Fruit fly (Drosophila melanogaster): ENCODE results near the gene CG42327.

CG42327 gene

dm6 chr3R:11625544-11625943 is 30.4 kb upstream of the CG42327 start, which contains the start of gene Zaf1:
TSS of gene Zaf1 (minus strand) at chr3R:11625644.
- peak; percentile 12 for TF ChIP-seq tj (GFP tag; optimal IDR thresholded peaks at IDR 0.05)
- TF ChIP-seq cic (GFP tag; optimal IDR thresholded peaks at IDR 0.05) = no peak
- no peak for TF ChIP-seq Clk (GFP tag; optimal IDR thresholded peaks at IDR 0.05)
- no peak for TF ChIP-seq Crg-1 (GFP tag; optimal IDR thresholded peaks at IDR 0.05)
- TF ChIP-seq CG1620 (GFP tag; optimal IDR thresholded peaks at IDR 0.05) = no peak

DNA sequence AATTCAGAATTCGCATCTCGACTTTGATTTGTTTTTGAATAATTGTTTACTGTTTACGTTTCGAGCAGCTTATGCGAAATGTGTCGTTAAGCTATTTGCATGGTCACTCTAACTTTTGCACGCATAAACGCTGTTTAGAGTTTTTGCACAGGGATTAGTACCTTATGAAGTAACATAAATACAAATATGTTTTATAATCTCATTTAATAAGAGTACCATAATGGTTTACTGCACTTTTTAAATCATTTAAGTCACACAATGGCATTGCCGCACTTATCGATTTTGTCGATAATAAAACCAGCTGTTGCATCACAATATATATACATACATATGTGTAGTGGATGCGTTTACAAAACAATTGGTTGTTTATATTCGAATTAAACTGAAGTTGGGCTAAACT is 29.4 kb upstream of the CG42327 start, which contains the start of the genes CG6813 and CG18764:
TSS of gene CG6813 (minus strand) at position 68 of the 400 bp plus-strand sequence.
TSS of gene CG18764 (plus strand) at position 319 of the 400 bp plus-strand sequence.
- TF ChIP-seq pad (GFP tag; optimal IDR thresholded peaks at IDR 0.05) = no peak
- TF ChIP-seq Mnt (GFP tag; optimal IDR thresholded peaks at IDR 0.05) = peak; percentile 31
- no peak for TF ChIP-seq cic (GFP tag; optimal IDR thresholded peaks at IDR 0.05)
- TF ChIP-seq cnc (optimal IDR thresholded peaks at IDR 0.05) = peak in 1 of 2 experiments; percentile 45
- peak; percentile 74 for TF ChIP-seq CG14711 (tag; optimal IDR thresholded peaks at IDR 0.05)
- peak; percentile 8 for TF ChIP-seq CG11617 (GFP tag; optimal IDR thresholded peaks at IDR 0.05)
- peak; percentile 2 for TF ChIP-seq tj (GFP tag; optimal IDR thresholded peaks at IDR 0.05)
- peak; percentile 52 for TF ChIP-seq bab1 (GFP tag; optimal IDR thresholded peaks at IDR 0.05)

DNA sequence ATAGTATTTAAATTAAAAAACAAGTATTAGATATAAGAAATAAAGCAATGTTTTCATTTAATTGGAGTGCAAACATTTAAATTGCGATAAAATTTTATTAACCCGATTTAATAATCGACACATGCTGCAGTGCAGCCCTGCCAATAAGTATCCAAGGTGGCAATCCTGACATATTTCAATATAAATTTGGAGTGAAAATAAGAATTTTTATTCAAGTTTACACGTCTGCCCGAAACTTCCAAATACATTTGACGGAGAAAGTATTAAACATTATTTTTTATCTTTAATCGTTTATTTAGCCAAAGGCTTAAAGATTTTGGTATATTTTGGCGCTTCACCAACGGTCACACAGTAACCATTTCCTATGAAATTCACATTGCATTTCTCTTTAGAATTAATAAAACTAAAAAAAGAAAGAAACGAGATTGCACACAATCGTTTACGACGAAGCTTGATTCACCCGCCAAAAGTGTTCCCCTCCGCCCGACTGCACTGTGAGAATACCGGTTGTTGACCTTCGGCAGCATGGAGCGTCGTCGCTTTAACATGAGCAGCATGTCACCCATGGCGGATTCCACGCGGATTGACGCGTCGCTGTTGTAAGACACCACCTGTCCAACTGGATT is 27.4 kb upstream of the CG42327 start, which contains the start of gene CG14712:
TSS of gene CG14712 (plus strand) at position 344 of the 626 bp plus-strand sequence.
- TF ChIP-seq toe (GFP tag; optimal IDR thresholded peaks at IDR 0.05) (no peak), Hr96 (GFP tag; optimal IDR thresholded peaks at IDR 0.05) (no peak), CG12768 (GFP tag; optimal IDR thresholded peaks at IDR 0.05) (no peak), Clk (GFP tag; optimal IDR thresholded peaks at IDR 0.05) (no peak), CG1620 (GFP tag; optimal IDR thresholded peaks at IDR 0.05) (peak; percentile 53), pad (GFP tag; optimal IDR thresholded peaks at IDR 0.05) (peak; percentile 19), CG33017 (tag; optimal IDR thresholded peaks at IDR 0.05) (no peak), CG11617 (GFP tag; optimal IDR thresholded peaks at IDR 0.05) (peak; percentile 2), bab1 (GFP tag; optimal IDR thresholded peaks at IDR 0.05) (peak; percentile 47), CG5204 (GFP tag; optimal IDR thresholded peaks at IDR 0.05) (no peak), cnc (optimal IDR thresholded peaks at IDR 0.05) (no peak), ovo (GFP tag; optimal IDR thresholded peaks at IDR 0.05) (no peak), Mnt (GFP tag; optimal IDR thresholded peaks at IDR 0.05) (peak; percentile 63), cic (GFP tag; optimal IDR thresholded peaks at IDR 0.05) (no peak), tj (GFP tag; optimal IDR thresholded peaks at IDR 0.05) (no peak), CG7101 (tag; optimal IDR thresholded peaks at IDR 0.05) (peak; percentile 55), kay (GFP tag; ENCODE audit: borderline replicate concordance) (no peak), Crg-1 (GFP tag; optimal IDR thresholded peaks at IDR 0.05) (peak; percentile 9), CG7045 (GFP tag; optimal IDR thresholded peaks at IDR 0.05) (no peak), CG14711 (tag; optimal IDR thresholded peaks at IDR 0.05) (peak; percentile 99)

DNA sequence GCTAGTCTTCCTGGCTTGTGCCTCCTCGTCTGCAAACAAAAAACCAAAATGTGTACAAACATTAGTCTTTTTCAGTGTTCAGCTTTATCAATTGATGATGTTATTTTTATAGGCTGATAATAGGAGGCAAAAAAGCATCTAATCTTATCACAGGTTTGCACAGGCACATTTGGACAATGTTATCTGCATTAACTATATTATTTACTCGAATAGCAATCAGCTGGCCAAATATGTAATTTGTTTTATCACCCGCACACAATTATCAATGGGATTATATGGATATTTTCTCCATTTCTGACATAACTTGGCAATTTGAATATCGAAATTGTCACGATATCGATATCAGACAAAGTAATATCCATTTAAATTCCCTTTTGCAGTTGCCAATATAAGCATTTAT is 18.4 kb upstream of the CG42327 start:
- TF ChIP-seq Mnt (GFP tag; optimal IDR thresholded peaks at IDR 0.05) (no peak), CG14711 (tag; optimal IDR thresholded peaks at IDR 0.05) (no peak), cic (GFP tag; optimal IDR thresholded peaks at IDR 0.05) (no peak), CG1620 (GFP tag; optimal IDR thresholded peaks at IDR 0.05) (no peak), bab1 (GFP tag; optimal IDR thresholded peaks at IDR 0.05) (no peak)

- TF ChIP-seq Mnt (GFP tag; optimal IDR thresholded peaks at IDR 0.05) (peak; percentile 54), Crg-1 (GFP tag; optimal IDR thresholded peaks at IDR 0.05) (peak; percentile 15), kay (GFP tag; ENCODE audit: borderline replicate concordance) (peak; percentile 80), cnc (optimal IDR thresholded peaks at IDR 0.05) (no peak), tj (GFP tag; optimal IDR thresholded peaks at IDR 0.05) (peak; percentile 95), CG5204 (GFP tag; optimal IDR thresholded peaks at IDR 0.05) (no peak)
Measured at dm6 chr3R:11639946-11640588, 15.9 kb upstream of the CG42327 start.

DNA sequence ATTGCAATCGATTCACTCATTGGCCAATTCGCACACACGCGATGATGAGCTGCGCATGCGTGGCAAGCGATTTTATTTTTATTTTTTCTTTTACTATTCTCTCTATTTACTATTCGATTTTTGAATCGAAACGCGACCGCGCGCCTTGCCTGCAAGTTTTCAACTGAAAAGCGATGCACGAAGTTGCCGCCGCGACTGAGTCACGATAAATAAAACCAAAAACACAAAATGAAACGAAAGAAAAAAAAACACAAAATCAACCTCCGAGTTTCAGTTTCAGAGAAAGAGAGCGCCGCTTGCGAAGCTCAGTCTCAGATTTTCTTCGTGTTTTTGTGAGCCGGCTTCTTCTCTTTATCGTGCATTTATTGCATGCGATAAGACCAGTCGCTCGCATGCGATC is 9.1 kb upstream of the CG42327 start:
- TF ChIP-seq Mnt (GFP tag; optimal IDR thresholded peaks at IDR 0.05) (peak; percentile 2), kay (GFP tag; ENCODE audit: borderline replicate concordance) (peak; percentile 94), Clk (GFP tag; optimal IDR thresholded peaks at IDR 0.05) (no peak), tj (GFP tag; optimal IDR thresholded peaks at IDR 0.05) (peak; percentile 52), cnc (optimal IDR thresholded peaks at IDR 0.05) (no peak), Hr96 (GFP tag; optimal IDR thresholded peaks at IDR 0.05) (no peak)

Data from whole organism, adult.